Worm (Caenorhabditis elegans) whole organism, L4 larva: ENCODE results near the gene C45G9.11.

Source experiments
- F26F4.8 ChIP-seq: fragments of 200-800 bp; sonication (Bioruptor generic); conservative IDR thresholded peaks from 2 replicates; pipeline ENCODE4 v1.3.6; 2022; ENCODE audit warnings: missing genetic modification characterization, missing compliant biosample characterization
- F44E2.7 ChIP-seq: fragments of 200-800 bp; sonication (Bioruptor generic); IDR thresholded peaks from 2 replicates; pipeline ENCODE4 v2.1.2; 2022; ENCODE audit warnings: missing genetic modification characterization, missing compliant biosample characterization
- aly-2 ChIP-seq: sonication (generic microtip); optimal IDR thresholded peaks from 2 replicates; lab custom pipeline; 2018; ENCODE audit warnings: missing biosample characterization, missing genetic modification characterization
- dmd-9 ChIP-seq: fragments of 200-800 bp; sonication (Bioruptor generic); IDR thresholded peaks from 2 replicates; pipeline ENCODE4 v1.3.6; 2022; ENCODE audit warnings: missing genetic modification reagents, missing genetic modification characterization, missing compliant biosample characterization
- dve-1 ChIP-seq: sonication (generic microtip); optimal IDR thresholded peaks from 2 replicates; lab custom pipeline; 2017; ENCODE audit warnings: antibody characterized with exemption, mild to moderate bottlenecking, missing genetic modification characterization, missing compliant biosample characterization; ENCODE audit not compliant: insufficient read depth
- hmg-1.1 ChIP-seq: fragments of 200-800 bp; sonication (Bioruptor generic); IDR thresholded peaks from 2 replicates; pipeline ENCODE4 v1.3.6; 2022; ENCODE audit warnings: missing genetic modification reagents, missing genetic modification characterization, missing compliant biosample characterization
- jun-1 ChIP-seq: fragments of 150-350 bp; optimal IDR thresholded peaks from 2 replicates; lab custom pipeline; 2014; ENCODE audit warnings: missing biosample characterization, missing genetic modification reagents, missing genetic modification characterization
- mdt-29 ChIP-seq: fragments of 200-800 bp; sonication (Bioruptor generic); IDR thresholded peaks from 2 replicates; pipeline ENCODE4 v1.3.6; 2022; ENCODE audit warnings: missing genetic modification reagents, missing genetic modification characterization, missing compliant biosample characterization
- mep-1 ChIP-seq: fragments of 150-350 bp; sonication (generic microtip); optimal IDR thresholded peaks from 3 replicates; lab custom pipeline; 2014; ENCODE audit warnings: missing biosample characterization, missing genetic modification characterization
- nhr-77 ChIP-seq: fragments of 150-350 bp; optimal IDR thresholded peaks from 2 replicates; lab custom pipeline; 2014; ENCODE audit warnings: missing biosample characterization, missing genetic modification characterization
- snpc-4 ChIP-seq: fragments of 150-350 bp; optimal IDR thresholded peaks from 2 replicates; lab custom pipeline; 2014; ENCODE audit warnings: missing biosample characterization, missing genetic modification characterization
- unc-62 ChIP-seq, 3 experiments: fragments of 150-350 bp in 1 of 3; sonication (generic microtip); optimal IDR thresholded peaks in 2 of 3; peaks in 1 of 3; 1 replicate in 1 of 3; 2 replicates in 2 of 3; lab custom pipeline; 2014 to 2017; ENCODE audit warnings: missing biosample characterization in 3 of 3, missing genetic modification characterization in 3 of 3, missing genetic modification reagents in 3 of 3, missing genotype in 1 of 3
- ztf-11 ChIP-seq: fragments of 150-350 bp; optimal IDR thresholded peaks from 2 replicates; lab custom pipeline; 2014; ENCODE audit warnings: missing biosample characterization, missing genetic modification characterization

ce11 chrIII:5112399-5112798, 43.9 kb upstream of the C45G9.11 start:
- no peak for TF ChIP-seq dmd-9 (GFP tag; lab: Robert Waterston, UW)
- no peak for TF ChIP-seq F26F4.8
- no peak for TF ChIP-seq aly-2 (tag; lab: Kevin White, UChicago)
- TF ChIP-seq snpc-4 (tag; lab: Kevin White, UChicago): no peak
- TF ChIP-seq hmg-1.1 (GFP tag; lab: Robert Waterston, UW): no peak
- TF ChIP-seq mep-1 (tag; lab: Kevin White, UChicago): no peak
- no peak for TF ChIP-seq nhr-77 (tag; lab: Kevin White, UChicago)
- no peak for TF ChIP-seq unc-62 (GFP tag; optimal IDR thresholded peaks at IDR 0.05 in 1 of 2; lab: Kevin White, UChicago)
- TF ChIP-seq unc-62 (tag; optimal IDR thresholded peaks at IDR 0.05; lab: Kevin White, UChicago): no peak
- TF ChIP-seq mdt-29 (GFP tag; lab: Robert Waterston, UW): no peak
- no peak for TF ChIP-seq ztf-11 (tag; lab: Kevin White, UChicago)
- TF ChIP-seq F44E2.7 (GFP tag; lab: Robert Waterston, UW): no peak
- TF ChIP-seq jun-1: no peak
- no peak for TF ChIP-seq dve-1 (tag; lab: Kevin White, UChicago)
